Fruit fly (Drosophila melanogaster) whole organism, adult: ENCODE data around the gene Obp18a.

Experiments used
- CG12768 ChIP-seq: fragments of 200-800 bp; sonication (Bioruptor generic); optimal IDR thresholded peaks from 2 replicates; lab custom pipeline; 2017; ENCODE audit warnings: missing biosample characterization, missing genetic modification characterization, mild to moderate bottlenecking, moderate library complexity, missing genetic modification reagents
- CG1620 ChIP-seq: fragments of 200-800 bp; sonication (Bioruptor generic); optimal IDR thresholded peaks from 2 replicates; lab custom pipeline; 2016; ENCODE audit warnings: missing biosample characterization, missing genetic modification characterization
- CG33017 ChIP-seq: fragments of 200-800 bp; sonication (Bioruptor generic); optimal IDR thresholded peaks from 2 replicates; lab custom pipeline; 2018; ENCODE audit warnings: missing biosample characterization, mild to moderate bottlenecking, missing genetic modification characterization, moderate library complexity
- CG5204 ChIP-seq: fragments of 200-800 bp; sonication (Bioruptor generic); optimal IDR thresholded peaks from 2 replicates; lab custom pipeline; 2016; ENCODE audit warnings: missing biosample characterization, missing genetic modification characterization
- CG7045 ChIP-seq: fragments of 200-800 bp; sonication (Bioruptor generic); optimal IDR thresholded peaks from 2 replicates; lab custom pipeline; 2017; ENCODE audit warnings: missing biosample characterization, mild to moderate bottlenecking, missing genetic modification characterization
- CG7101 ChIP-seq: fragments of 200-800 bp; sonication (Bioruptor generic); optimal IDR thresholded peaks from 2 replicates; lab custom pipeline; 2018; ENCODE audit warnings: missing biosample characterization, mild to moderate bottlenecking, missing genetic modification characterization, moderate library complexity
- Clk ChIP-seq: fragments of 200-800 bp; sonication (Bioruptor generic); optimal IDR thresholded peaks from 2 replicates; lab custom pipeline; 2017; ENCODE audit warnings: missing biosample characterization, missing genetic modification characterization
- Crg-1 ChIP-seq: fragments of 200-800 bp; sonication (Bioruptor generic); optimal IDR thresholded peaks from 2 replicates; lab custom pipeline; 2016; ENCODE audit warnings: missing biosample characterization, missing genetic modification characterization
- Hr96 ChIP-seq: fragments of 200-800 bp; sonication (Bioruptor generic); optimal IDR thresholded peaks from 2 replicates; lab custom pipeline; 2016; ENCODE audit warnings: missing biosample characterization, missing genetic modification characterization
- cic ChIP-seq: fragments of 200-800 bp; sonication (Bioruptor generic); optimal IDR thresholded peaks from 2 replicates; lab custom pipeline; 2017; ENCODE audit warnings: missing biosample characterization, mild to moderate bottlenecking, missing genetic modification characterization, moderate library complexity
- cnc ChIP-seq, 2 experiments: fragments of >200 bp; optimal IDR thresholded peaks; 2 replicates each; lab custom pipeline; 2017
- kay ChIP-seq: fragments of 200-800 bp; sonication (Bioruptor generic); peaks from one replicate; lab custom pipeline; 2016; ENCODE audit warnings: missing biosample characterization, missing genetic modification characterization, borderline replicate concordance
- ovo ChIP-seq: fragments of 200-800 bp; sonication (Bioruptor generic); optimal IDR thresholded peaks from 2 replicates; lab custom pipeline; 2016; ENCODE audit warnings: missing biosample characterization, missing genetic modification characterization
- tj ChIP-seq: fragments of 200-800 bp; sonication (Bioruptor generic); optimal IDR thresholded peaks from 3 replicates; lab custom pipeline; 2017; ENCODE audit warnings: missing biosample characterization, mild to moderate bottlenecking, missing genetic modification characterization, moderate library complexity
- toe ChIP-seq: fragments of 200-800 bp; sonication (Bioruptor generic); optimal IDR thresholded peaks from 2 replicates; lab custom pipeline; 2016; ENCODE audit warnings: missing biosample characterization, missing genetic modification characterization

Gene Obp18a

DNA sequence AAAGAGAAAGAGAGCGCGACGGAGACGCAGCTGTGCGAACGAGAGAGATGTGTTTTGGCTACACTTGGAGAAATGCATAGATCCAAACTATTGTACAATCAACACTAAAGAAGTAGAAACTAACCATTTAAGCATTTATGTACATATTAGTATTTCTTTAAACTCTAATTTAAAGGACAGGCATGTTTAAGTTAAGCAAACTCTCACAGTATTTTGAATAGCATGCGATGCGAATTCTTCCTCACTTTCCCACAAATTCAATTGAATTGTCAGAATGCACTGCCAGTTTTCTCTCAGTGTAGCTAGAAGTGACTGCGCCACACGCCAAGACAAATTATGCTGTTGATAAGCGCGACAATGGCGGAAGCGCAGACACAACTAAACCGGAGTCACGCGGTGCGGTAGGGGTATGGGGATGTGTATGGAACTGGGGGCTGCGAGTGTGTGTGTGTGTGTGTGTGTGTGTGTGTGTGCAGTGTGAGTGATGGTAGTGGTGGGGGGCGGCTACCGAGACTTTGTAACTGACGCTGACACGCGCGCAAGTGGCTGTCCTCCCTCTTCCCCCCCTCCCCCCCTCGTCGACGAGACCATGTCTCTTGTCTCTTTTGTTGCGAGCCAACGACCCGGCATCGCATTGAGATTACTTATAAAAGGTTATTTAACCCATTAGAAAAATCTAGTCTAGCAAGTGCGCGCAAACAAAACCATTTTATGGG lies 28.7 kb downstream of the Obp18a start:
- TF ChIP-seq CG1620 (no peak), CG33017 (tag; lab: Kevin White, UChicago) (no peak), kay (GFP tag; lab: Kevin White, UChicago) (no peak), cic (no peak), cnc (optimal IDR thresholded peaks at IDR 0.05; lab: Kevin White, UChicago) (no peak), Crg-1 (GFP tag; lab: Kevin White, UChicago) (no peak), Hr96 (GFP tag; lab: Kevin White, UChicago) (no peak), CG5204 (GFP tag; lab: Kevin White, UChicago) (no peak), Clk (no peak), CG7101 (tag; lab: Kevin White, UChicago) (no peak), ovo (no peak), toe (GFP tag; lab: Kevin White, UChicago) (no peak), CG12768 (no peak), CG7045 (no peak)

dm6 chrX:19096179-19096578 lies 39.5 kb downstream of the Obp18a start:
- TF ChIP-seq cnc (optimal IDR thresholded peaks at IDR 0.05; lab: Kevin White, UChicago) (no peak), CG7045 (no peak), CG5204 (GFP tag; lab: Kevin White, UChicago) (no peak), CG12768 (no peak), cic (no peak), tj (GFP tag; lab: Kevin White, UChicago) (no peak), Crg-1 (GFP tag; lab: Kevin White, UChicago) (no peak), Hr96 (GFP tag; lab: Kevin White, UChicago) (no peak)
